Fruit fly (Drosophila melanogaster) whole organism, embryonic: ENCODE measurements around the gene CG11309.

Source experiments
- Adf1 ChIP-seq: fragments of 200-800 bp; sonication (Bioruptor generic); IDR thresholded peaks from 2 replicates; pipeline ENCODE4 v1.3.6; 2022; ENCODE audit warnings: missing biosample characterization, missing genetic modification characterization
- CG11504 ChIP-seq: fragments of 200-800 bp; sonication (Bioruptor generic); optimal IDR thresholded peaks from 3 replicates; lab custom pipeline; 2019; ENCODE audit warnings: missing biosample characterization, mild to moderate bottlenecking, missing genetic modification characterization, moderate library complexity
- CG11560 ChIP-seq: fragments of 200-800 bp; sonication (Bioruptor generic); IDR thresholded peaks from 3 replicates; pipeline ENCODE4 v1.3.6; 2022; ENCODE audit warnings: missing biosample characterization, missing genetic modification characterization
- CG12104 ChIP-seq: fragments of 200-800 bp; sonication (Bioruptor generic); optimal IDR thresholded peaks from 3 replicates; lab custom pipeline; 2016; ENCODE audit warnings: missing biosample characterization, missing genetic modification characterization
- CG12942 ChIP-seq: fragments of 200-800 bp; sonication (Bioruptor generic); optimal IDR thresholded peaks from 3 replicates; lab custom pipeline; 2016; ENCODE audit warnings: missing biosample characterization, missing genetic modification characterization
- CG14710 ChIP-seq: fragments of 200-800 bp; sonication (Bioruptor generic); optimal IDR thresholded peaks from 3 replicates; lab custom pipeline; 2019; ENCODE audit warnings: missing biosample characterization, mild to moderate bottlenecking, missing genetic modification characterization, moderate library complexity
- CG16863 ChIP-seq: fragments of 200-800 bp; sonication (Bioruptor generic); optimal IDR thresholded peaks from 3 replicates; lab custom pipeline; 2016; ENCODE audit warnings: missing biosample characterization, missing genetic modification characterization
- CG2678 ChIP-seq: fragments of 200-800 bp; sonication (Bioruptor generic); optimal IDR thresholded peaks from 3 replicates; lab custom pipeline; 2019; ENCODE audit warnings: missing biosample characterization, mild to moderate bottlenecking, missing genetic modification characterization, moderate library complexity
- CG30020 ChIP-seq: fragments of 200-800 bp; optimal IDR thresholded peaks from 2 replicates; lab custom pipeline; 2019; ENCODE audit warnings: missing biosample characterization, mild to moderate bottlenecking, missing genetic modification characterization, moderate library complexity
- CG31441 ChIP-seq: fragments of 200-800 bp; sonication (Bioruptor generic); IDR thresholded peaks from 2 replicates; pipeline ENCODE4 v1.3.6; 2022; ENCODE audit warnings: missing biosample characterization, missing genetic modification characterization
- CG32767 ChIP-seq: fragments of 200-800 bp; sonication (Bioruptor generic); IDR thresholded peaks from 2 replicates; pipeline ENCODE4 v1.3.6; 2022; ENCODE audit warnings: missing biosample characterization, missing genetic modification characterization
- CG5953 ChIP-seq: fragments of 200-800 bp; sonication (Bioruptor generic); IDR thresholded peaks from 2 replicates; pipeline ENCODE4 v1.3.6; 2022; ENCODE audit warnings: missing biosample characterization, missing genetic modification characterization
- CG8290 ChIP-seq, 3 experiments: fragments of 200-800 bp; sonication (Bioruptor generic); optimal IDR thresholded peaks; 2 replicates each; lab custom pipeline; 2016 to 2019; ENCODE audit warnings: missing biosample characterization in 3 of 3, missing genetic modification characterization in 3 of 3, mild to moderate bottlenecking in 2 of 3, moderate library complexity in 1 of 3
- CG8944 ChIP-seq: fragments of 200-800 bp; sonication (Bioruptor generic); optimal IDR thresholded peaks from 3 replicates; lab custom pipeline; 2016; ENCODE audit warnings: missing biosample characterization, missing genetic modification characterization
- CoRest ChIP-seq: fragments of 200-800 bp; sonication (Bioruptor generic); optimal IDR thresholded peaks from 3 replicates; lab custom pipeline; 2018; ENCODE audit warnings: missing biosample characterization, mild to moderate bottlenecking, missing genetic modification characterization, moderate library complexity
- D19A ChIP-seq: fragments of 200-800 bp; optimal IDR thresholded peaks from 3 replicates; lab custom pipeline; 2019; ENCODE audit warnings: missing biosample characterization, mild to moderate bottlenecking, missing genetic modification characterization, moderate library complexity
- Dbx ChIP-seq: fragments of 200-800 bp; sonication (Bioruptor generic); IDR thresholded peaks from 3 replicates; pipeline ENCODE4 v1.3.6; 2022; ENCODE audit warnings: missing biosample characterization, missing genetic modification characterization
- Dfd ChIP-seq, 2 experiments: fragments of >200 bp; optimal IDR thresholded peaks; 2 replicates each; lab custom pipeline; 2017; ENCODE audit warnings: missing biosample characterization in 2 of 2, missing genetic modification characterization in 2 of 2
- E2f2 ChIP-seq: fragments of 200-800 bp; sonication (Bioruptor generic); IDR thresholded peaks from 2 replicates; pipeline ENCODE4 v1.3.6; 2022; ENCODE audit warnings: missing biosample characterization, missing genetic modification characterization
- Elba2 ChIP-seq: fragments of 200-800 bp; sonication (Bioruptor generic); optimal IDR thresholded peaks from 3 replicates; lab custom pipeline; 2016; ENCODE audit warnings: missing biosample characterization, missing genetic modification characterization
- Fer3 ChIP-seq: fragments of 200-800 bp; sonication (Bioruptor generic); optimal IDR thresholded peaks from 2 replicates; lab custom pipeline; 2018; ENCODE audit warnings: missing biosample characterization, mild to moderate bottlenecking, missing genetic modification characterization, moderate library complexity
- Hr39 ChIP-seq: fragments of >200 bp; optimal IDR thresholded peaks from 2 replicates; lab custom pipeline; 2017
- Hsf ChIP-seq: fragments of 200-800 bp; sonication (Bioruptor generic); optimal IDR thresholded peaks from 3 replicates; lab custom pipeline; 2016; ENCODE audit warnings: missing biosample characterization, missing genetic modification characterization
- Jarid2 ChIP-seq: fragments of 200-800 bp; sonication (Bioruptor generic); optimal IDR thresholded peaks from 3 replicates; lab custom pipeline; 2017; ENCODE audit warnings: mild to moderate bottlenecking, missing biosample characterization, missing genetic modification reagents, missing genetic modification characterization
- Med ChIP-seq: fragments of 200-800 bp; sonication (Bioruptor generic); peaks from one replicate; lab custom pipeline; 2016; ENCODE audit warnings: missing biosample characterization, missing genetic modification characterization, mild to moderate bottlenecking, inconsistent platforms, moderate library complexity
- NC2α ChIP-seq: fragments of 200-800 bp; sonication (Bioruptor generic); optimal IDR thresholded peaks from 2 replicates; lab custom pipeline; 2016; ENCODE audit warnings: missing biosample characterization, missing genetic modification characterization
- PHDP ChIP-seq: fragments of 200-800 bp; sonication (Bioruptor generic); optimal IDR thresholded peaks from 3 replicates; lab custom pipeline; 2018; ENCODE audit warnings: missing biosample characterization, mild to moderate bottlenecking, missing genetic modification characterization, moderate library complexity
- Ravus ChIP-seq: fragments of 200-800 bp; sonication (Bioruptor generic); IDR thresholded peaks from 2 replicates; pipeline ENCODE4 v1.3.6; 2022; ENCODE audit warnings: missing biosample characterization, missing genetic modification characterization
- Sin3A ChIP-seq: fragments of >200 bp; optimal IDR thresholded peaks from 2 replicates; lab custom pipeline; 2018
- Sox102F ChIP-seq: fragments of 200-800 bp; sonication (Bioruptor generic); optimal IDR thresholded peaks from 2 replicates; lab custom pipeline; 2018; ENCODE audit warnings: missing biosample characterization, mild to moderate bottlenecking, missing genetic modification characterization, moderate library complexity
- Sry-δ ChIP-seq: fragments of 200-800 bp; sonication (Bioruptor generic); optimal IDR thresholded peaks from 2 replicates; lab custom pipeline; 2016; ENCODE audit warnings: missing biosample characterization, missing genetic modification characterization
- TFAM ChIP-seq: fragments of 200-800 bp; sonication (Bioruptor generic); optimal IDR thresholded peaks from 2 replicates; lab custom pipeline; 2017; ENCODE audit warnings: missing biosample characterization, missing genetic modification characterization, inconsistent platforms
- Xbp1 ChIP-seq: fragments of 200-800 bp; sonication (Bioruptor generic); optimal IDR thresholded peaks from 3 replicates; lab custom pipeline; 2016; ENCODE audit warnings: missing biosample characterization, mild to moderate bottlenecking, missing genetic modification characterization
- caup ChIP-seq: fragments of 200-800 bp; sonication (Bioruptor generic); optimal IDR thresholded peaks from 3 replicates; lab custom pipeline; 2017; ENCODE audit warnings: missing biosample characterization, mild to moderate bottlenecking, missing genetic modification characterization, moderate library complexity; ENCODE audit not compliant: severe bottlenecking
- chm ChIP-seq: fragments of 200-800 bp; sonication (Bioruptor generic); IDR thresholded peaks from 2 replicates; pipeline ENCODE4 v1.3.6; 2022; ENCODE audit warnings: missing biosample characterization, missing genetic modification characterization
- chn ChIP-seq: fragments of 200-800 bp; sonication (Bioruptor generic); optimal IDR thresholded peaks from 2 replicates; lab custom pipeline; 2016; ENCODE audit warnings: missing biosample characterization, missing genetic modification characterization
- en ChIP-seq: fragments of 200-800 bp; sonication (Bioruptor generic); optimal IDR thresholded peaks from 2 replicates; lab custom pipeline; 2016; ENCODE audit warnings: missing biosample characterization, missing genetic modification characterization
- eve ChIP-seq, 2 experiments: fragments of >200 bp; optimal IDR thresholded peaks; 2 replicates each; lab custom pipeline; 2017; ENCODE audit warnings: missing biosample characterization in 2 of 2, missing genetic modification characterization in 2 of 2
- fd96Cb ChIP-seq: fragments of 200-800 bp; sonication (Bioruptor generic); optimal IDR thresholded peaks from 2 replicates; lab custom pipeline; 2018; ENCODE audit warnings: missing biosample characterization, mild to moderate bottlenecking, missing genetic modification characterization, moderate library complexity
- gem ChIP-seq: fragments of 200-800 bp; sonication (Bioruptor generic); optimal IDR thresholded peaks from 2 replicates; lab custom pipeline; 2019; ENCODE audit warnings: missing biosample characterization, mild to moderate bottlenecking, missing genetic modification characterization, moderate library complexity
- inv ChIP-seq: fragments of 200-800 bp; sonication (Bioruptor generic); IDR thresholded peaks from 2 replicates; pipeline ENCODE4 v1.3.6; 2022; ENCODE audit warnings: missing biosample characterization, missing genetic modification characterization; ENCODE audit not compliant: partially characterized antibody
- mam ChIP-seq: fragments of 200-800 bp; sonication (Bioruptor generic); optimal IDR thresholded peaks from 3 replicates; lab custom pipeline; 2016; ENCODE audit warnings: missing biosample characterization, missing genetic modification characterization
- nerfin-2 ChIP-seq: fragments of 200-800 bp; sonication (Bioruptor generic); IDR thresholded peaks from 2 replicates; pipeline ENCODE4 v1.3.6; 2022; ENCODE audit warnings: missing biosample characterization, missing genetic modification characterization; ENCODE audit not compliant: partially characterized antibody
- onecut ChIP-seq: fragments of 200-800 bp; sonication (Bioruptor generic); IDR thresholded peaks from 2 replicates; pipeline ENCODE4 v1.3.6; 2022; ENCODE audit warnings: missing biosample characterization, missing genetic modification characterization
- otp ChIP-seq: fragments of 200-800 bp; sonication (Bioruptor generic); IDR thresholded peaks from 3 replicates; pipeline ENCODE4, ENCODE4 v1.3.6; 2022; ENCODE audit warnings: missing biosample characterization, missing genetic modification characterization
- psq ChIP-seq: fragments of 200-800 bp; sonication (Bioruptor generic); optimal IDR thresholded peaks from 2 replicates; lab custom pipeline; 2017; ENCODE audit warnings: missing biosample characterization, missing genetic modification characterization
- salm ChIP-seq: fragments of 200-800 bp; sonication (Bioruptor generic); optimal IDR thresholded peaks from 2 replicates; lab custom pipeline; 2018; ENCODE audit warnings: missing biosample characterization, mild to moderate bottlenecking, missing genetic modification characterization
- sd ChIP-seq: fragments of 200-800 bp; sonication (Bioruptor generic); optimal IDR thresholded peaks from 3 replicates; lab custom pipeline; 2018; ENCODE audit warnings: missing biosample characterization, mild to moderate bottlenecking, missing genetic modification characterization, moderate library complexity
- sisA ChIP-seq: fragments of 200-800 bp; sonication (Bioruptor generic); IDR thresholded peaks from 2 replicates; pipeline ENCODE4 v1.3.6; 2022; ENCODE audit warnings: missing biosample characterization, missing genetic modification characterization
- unc-4 ChIP-seq: fragments of 200-800 bp; sonication (Bioruptor generic); IDR thresholded peaks from 2 replicates; pipeline ENCODE4 v1.3.6; 2022; ENCODE audit warnings: missing biosample characterization, missing genetic modification characterization; ENCODE audit not compliant: partially characterized antibody
- z ChIP-seq: fragments of 200-800 bp; sonication (Bioruptor generic); IDR thresholded peaks from 3 replicates; pipeline ENCODE4 v1.3.6; 2022; ENCODE audit warnings: missing biosample characterization, missing genetic modification characterization

The CG11309 gene

dm6 chr3L:21321807-21322503 lies 17.5 kb upstream of the CG11309 start (continued):
- TF ChIP-seq CG8290 (GFP tag; optimal IDR thresholded peaks at IDR 0.05; lab: Kevin White, UChicago) (no peak), CG8290 (tag; optimal IDR thresholded peaks at IDR 0.05; lab: Kevin White, UChicago) (no peak), z (no peak), CG16863 (GFP tag; lab: Kevin White, UChicago) (no peak), otp (GFP tag; lab: Robert Waterston, UW) (no peak), CG11560 (tag; lab: Robert Waterston, UW) (no peak), Dbx (GFP tag; lab: Robert Waterston, UW) (no peak), CG2678 (tag; lab: Kevin White, UChicago) (peak; percentile 79), E2f2 (GFP tag; lab: Robert Waterston, UW) (no peak), CG30020 (tag; lab: Kevin White, UChicago) (no peak), Dfd (GFP tag; optimal IDR thresholded peaks at IDR 0.05; lab: Kevin White, UChicago) (no peak), onecut (GFP tag; lab: Robert Waterston, UW) (no peak), Sin3A (no peak), chn (GFP tag; lab: Kevin White, UChicago) (no peak), D19A (tag; lab: Kevin White, UChicago) (peak; percentile 6), nerfin-2 (GFP tag; lab: Robert Waterston, UW) (no peak), psq (GFP tag; lab: Kevin White, UChicago) (no peak), Adf1 (GFP tag; lab: Robert Waterston, UW) (no peak; the same call in 1 of the 2 replicates), mam (no peak), NC2α (GFP tag; lab: Kevin White, UChicago) (no peak), Hsf (GFP tag; lab: Kevin White, UChicago) (peak; percentile 0), caup (peak; percentile 52), CG5953 (GFP tag; lab: Robert Waterston, UW) (no peak), Fer3 (tag; lab: Kevin White, UChicago) (peak; percentile 25), CG12104 (GFP tag; lab: Kevin White, UChicago) (no peak), Sox102F (GFP tag; lab: Kevin White, UChicago) (no peak), Med (GFP tag; lab: Kevin White, UChicago) (peak; percentile 2), inv (GFP tag; lab: Robert Waterston, UW) (no peak), CG11504 (tag; lab: Kevin White, UChicago) (peak; percentile 54), CoRest (tag; lab: Kevin White, UChicago) (peak; percentile 18), Elba2 (GFP tag; lab: Kevin White, UChicago) (no peak), sd (no peak), CG32767 (no peak), chm (GFP tag; lab: Robert Waterston, UW) (no peak), Ravus (GFP tag; lab: Robert Waterston, UW) (no peak), unc-4 (GFP tag; lab: Robert Waterston, UW) (0 out of 2 replicates have a peak, but pooled peaks have one; percentile 13), TFAM (no peak), CG12942 (GFP tag; lab: Kevin White, UChicago) (no peak), Jarid2 (no peak), eve (GFP tag; optimal IDR thresholded peaks at IDR 0.05; lab: Kevin White, UChicago) (no peak), gem (peak; percentile 48), fd96Cb (tag; lab: Kevin White, UChicago) (no peak), CG14710 (tag; lab: Kevin White, UChicago) (no peak), PHDP (tag; lab: Kevin White, UChicago) (no peak), salm (tag; lab: Kevin White, UChicago) (no peak), Sry-δ (GFP tag; lab: Kevin White, UChicago) (no peak), sisA (no peak), CG8944 (GFP tag; lab: Kevin White, UChicago) (no peak), Xbp1 (GFP tag; lab: Kevin White, UChicago) (no peak), CG31441 (GFP tag; lab: Robert Waterston, UW) (no peak), Hr39 (lab: Kevin White, UChicago) (no peak), en (GFP tag; lab: Kevin White, UChicago) (no peak)
